Fruit fly (Drosophila melanogaster): ENCODE data around the gene CG32448.

Gene CG32448

DNA sequence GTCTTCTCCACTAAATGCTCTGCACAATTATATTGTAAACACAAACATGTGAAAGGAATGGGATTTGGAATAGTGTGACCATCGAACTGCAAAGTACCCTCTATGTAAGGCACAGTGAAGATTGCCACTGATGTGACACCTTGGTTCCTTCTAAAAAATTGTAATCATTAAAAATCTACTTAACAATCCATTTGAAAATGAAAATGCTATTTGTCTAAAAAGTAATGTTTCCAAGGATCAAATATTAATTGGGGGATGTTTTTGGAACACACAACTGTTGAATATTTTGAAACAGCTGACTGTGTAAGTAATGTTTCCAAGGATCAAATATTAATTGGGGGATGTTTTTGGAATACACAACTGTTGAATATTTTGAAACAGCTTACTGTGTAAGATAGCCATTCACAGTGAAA lies at the start of gene CG32448:
Gene CG32448 (minus strand): TSS at position 304 of the 413 bp plus-strand sequence.
- TF ChIP-seq CG8478 (optimal IDR thresholded peaks at IDR 0.05): no peak
- TF ChIP-seq Dll (optimal IDR thresholded peaks at IDR 0.05): no peak
- TF ChIP-seq psq (optimal IDR thresholded peaks at IDR 0.05): no peak
- TF ChIP-seq EcR (GFP tag; optimal IDR thresholded peaks at IDR 0.05): no peak
- no peak for TF ChIP-seq usp (GFP tag; optimal IDR thresholded peaks at IDR 0.05)
- no peak for TF ChIP-seq pan (optimal IDR thresholded peaks at IDR 0.05)

DNA sequence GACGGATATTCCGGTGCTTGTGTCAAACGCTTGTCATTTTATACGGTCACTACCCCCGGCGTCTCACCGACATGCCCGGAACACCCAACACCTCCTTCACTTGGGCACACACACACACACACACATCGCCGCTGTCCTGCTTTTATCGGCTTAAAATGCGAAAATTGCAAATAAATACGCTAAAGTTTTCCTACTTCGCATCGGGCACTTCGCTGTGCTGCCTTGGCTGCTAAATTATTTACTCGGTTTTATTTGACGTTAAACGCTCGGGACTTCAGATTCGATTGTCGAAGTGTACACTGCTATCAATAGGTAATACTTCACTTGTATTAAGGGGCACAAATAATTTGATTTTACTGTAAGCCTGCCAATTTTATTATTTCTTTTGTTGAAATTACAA lies 43.5 kb upstream of the CG32448 start:
- TF ChIP-seq Dll (optimal IDR thresholded peaks at IDR 0.05) (no peak), pan (optimal IDR thresholded peaks at IDR 0.05) (no peak), usp (GFP tag; optimal IDR thresholded peaks at IDR 0.05) (no peak), EcR (GFP tag; optimal IDR thresholded peaks at IDR 0.05) (no peak), psq (optimal IDR thresholded peaks at IDR 0.05) (no peak), CG8478 (optimal IDR thresholded peaks at IDR 0.05) (no peak)

DNA sequence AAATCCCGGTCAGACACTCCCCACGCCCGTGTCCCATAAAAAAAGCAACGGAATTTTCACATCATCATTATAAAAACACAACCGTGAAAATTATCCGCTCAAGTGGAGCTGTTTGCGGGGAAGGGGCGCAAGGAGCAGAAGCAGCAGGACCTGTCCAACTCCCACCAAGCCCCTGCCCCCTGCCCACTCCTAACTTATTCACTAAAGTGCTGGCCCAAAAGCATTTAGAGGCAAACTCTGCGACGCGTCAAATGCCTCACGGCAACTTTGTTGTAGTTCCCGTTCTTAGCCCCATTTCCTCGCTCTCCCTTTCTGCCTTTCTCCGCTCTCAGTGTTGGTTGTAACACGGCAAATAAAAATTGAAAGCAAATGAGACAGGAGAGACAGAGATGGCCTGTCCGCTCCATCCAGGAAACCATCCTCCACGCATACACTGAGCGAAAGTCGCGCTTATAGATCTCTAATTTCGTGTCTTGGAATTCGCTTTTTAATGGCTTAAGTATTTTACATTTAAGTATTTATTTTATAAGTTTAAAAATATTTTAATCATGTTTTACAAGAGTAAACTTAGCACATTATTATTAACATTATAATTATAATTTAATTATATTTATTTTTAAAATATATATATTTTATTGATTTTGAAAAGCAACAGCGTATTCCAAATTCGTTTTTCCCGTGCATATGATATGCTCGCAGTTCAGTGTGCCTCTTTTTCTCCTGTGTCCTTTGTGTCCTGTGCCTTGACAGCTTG lies 31.2 kb upstream of the CG32448 start:
- TF ChIP-seq psq (optimal IDR thresholded peaks at IDR 0.05) (no peak), CG8478 (optimal IDR thresholded peaks at IDR 0.05) (no peak), pan (optimal IDR thresholded peaks at IDR 0.05) (no peak), EcR (GFP tag; optimal IDR thresholded peaks at IDR 0.05) (no peak), Dll (optimal IDR thresholded peaks at IDR 0.05) (no peak), usp (GFP tag; optimal IDR thresholded peaks at IDR 0.05) (no peak)

DNA sequence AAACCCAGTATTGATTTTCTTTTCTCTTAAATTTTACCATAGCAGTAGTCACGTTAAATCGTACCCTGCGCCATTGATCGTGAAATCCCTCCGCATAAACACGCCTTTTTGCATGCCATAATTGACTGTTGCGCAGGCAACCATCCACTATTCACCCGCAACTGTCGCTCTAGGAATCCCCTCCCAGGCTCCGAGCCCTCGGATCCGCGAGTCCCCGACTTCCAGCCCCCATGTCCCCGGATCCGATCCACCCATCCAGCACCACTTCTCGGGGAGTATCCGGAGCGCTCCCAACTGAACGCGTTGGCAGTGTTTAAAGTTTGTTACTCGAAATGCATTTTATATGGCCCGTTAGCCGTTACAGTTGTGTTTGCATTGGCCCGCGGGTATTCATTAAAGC lies 20.0 kb upstream of the CG32448 start:
- no peak for TF ChIP-seq psq (optimal IDR thresholded peaks at IDR 0.05)

DNA sequence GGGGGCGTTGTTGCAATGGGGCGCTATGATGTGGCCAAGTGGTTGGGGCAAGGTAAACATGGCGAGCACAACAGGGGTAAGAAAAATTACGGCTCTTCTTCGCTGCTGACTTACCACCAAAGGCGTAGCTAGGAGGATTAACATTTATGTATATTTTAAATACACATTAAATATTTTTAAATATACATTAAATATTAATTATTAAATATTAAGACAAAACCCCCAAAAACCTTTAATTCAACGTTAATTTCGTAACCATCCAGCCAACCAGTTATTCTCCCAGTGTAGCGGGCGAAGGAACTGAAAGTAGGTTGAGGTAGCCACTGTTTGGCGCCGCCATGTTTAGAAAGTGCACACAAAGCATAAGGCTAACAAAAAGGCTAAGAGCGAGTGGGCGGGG lies 18.3 kb upstream of the CG32448 start:
- TF ChIP-seq EcR (GFP tag; optimal IDR thresholded peaks at IDR 0.05): no peak
- TF ChIP-seq CG8478 (optimal IDR thresholded peaks at IDR 0.05): no peak
- TF ChIP-seq usp (GFP tag; optimal IDR thresholded peaks at IDR 0.05): no peak
- TF ChIP-seq Dll (optimal IDR thresholded peaks at IDR 0.05): no peak
- no peak for TF ChIP-seq psq (optimal IDR thresholded peaks at IDR 0.05)
- TF ChIP-seq pan (optimal IDR thresholded peaks at IDR 0.05): no peak

DNA sequence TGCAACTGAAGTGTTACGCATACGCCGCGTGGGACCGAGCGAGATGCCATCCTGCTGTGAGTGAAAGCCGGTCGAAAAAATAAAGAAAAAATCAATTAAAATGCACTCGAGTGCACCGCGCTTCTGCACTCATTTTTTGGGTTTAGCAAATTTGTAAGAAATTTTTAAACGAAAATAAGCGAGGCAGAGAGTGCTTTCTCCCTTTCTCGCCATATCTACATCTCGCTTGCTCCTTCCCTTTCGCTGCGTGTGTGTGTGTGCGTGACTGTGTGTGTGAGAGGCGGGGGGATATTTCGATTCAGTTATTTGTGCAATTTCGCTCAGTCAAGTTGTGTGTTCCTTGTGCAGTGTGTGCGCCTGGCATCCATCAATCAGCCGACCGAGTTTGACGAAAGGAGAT lies 16.2 kb upstream of the CG32448 start, which contains the start of gene mub:
Gene mub (plus strand): TSS at position 301 of the 400 bp plus-strand sequence.
- TF ChIP-seq CG8478 (optimal IDR thresholded peaks at IDR 0.05) (no peak), Dll (optimal IDR thresholded peaks at IDR 0.05) (no peak), usp (GFP tag; optimal IDR thresholded peaks at IDR 0.05) (no peak), psq (optimal IDR thresholded peaks at IDR 0.05) (no peak), pan (optimal IDR thresholded peaks at IDR 0.05) (no peak), EcR (GFP tag; optimal IDR thresholded peaks at IDR 0.05) (no peak)

DNA sequence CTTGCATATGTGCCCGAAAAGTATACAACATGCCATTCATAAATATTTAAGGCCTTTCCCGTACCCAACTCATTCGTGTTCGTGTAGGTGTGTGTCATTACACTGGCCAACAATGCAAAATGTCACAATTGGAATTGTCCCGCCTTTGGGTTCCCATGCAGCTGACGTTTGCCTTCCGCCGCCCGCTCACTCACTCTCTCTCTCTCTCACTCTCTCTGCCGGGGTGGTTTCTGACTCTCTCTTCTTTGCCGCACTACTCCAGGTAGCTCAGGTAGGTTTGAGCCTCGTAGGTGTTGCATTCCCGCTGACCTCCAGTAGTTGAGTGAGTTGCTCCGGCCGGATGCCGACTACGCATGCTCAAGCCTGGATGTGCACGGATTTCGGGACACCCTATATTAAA lies 15.0 kb upstream of the CG32448 start:
- TF ChIP-seq Dll (optimal IDR thresholded peaks at IDR 0.05): no peak
- TF ChIP-seq psq (optimal IDR thresholded peaks at IDR 0.05): no peak
- no peak for TF ChIP-seq EcR (GFP tag; optimal IDR thresholded peaks at IDR 0.05)
- no peak for TF ChIP-seq pan (optimal IDR thresholded peaks at IDR 0.05)
- no peak for TF ChIP-seq usp (GFP tag; optimal IDR thresholded peaks at IDR 0.05)
- TF ChIP-seq CG8478 (optimal IDR thresholded peaks at IDR 0.05): no peak

DNA sequence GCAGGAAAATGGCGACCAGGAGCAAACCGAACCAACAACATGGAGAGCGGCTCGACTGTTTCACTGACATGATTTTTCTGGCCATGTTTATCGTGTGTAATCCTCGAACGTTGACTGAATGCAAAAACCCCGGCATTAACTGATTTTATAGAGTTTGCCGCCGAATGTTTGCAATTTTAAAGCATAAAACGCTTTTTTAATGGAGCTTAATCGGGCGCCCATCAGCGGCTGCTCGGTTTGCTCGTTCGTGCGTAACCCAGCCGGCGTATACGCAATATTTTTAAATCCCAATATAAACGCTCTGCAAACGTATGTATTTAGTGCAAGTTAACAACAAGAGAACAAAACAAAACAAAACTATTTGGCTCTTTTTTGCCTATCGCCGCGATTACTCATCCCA lies 14.0 kb upstream of the CG32448 start, which contains the start of gene CG14563:
Gene CG14563 (minus strand): TSS at position 101 of the 400 bp plus-strand sequence.
- TF ChIP-seq Dll (optimal IDR thresholded peaks at IDR 0.05) (no peak), EcR (GFP tag; optimal IDR thresholded peaks at IDR 0.05) (no peak), psq (optimal IDR thresholded peaks at IDR 0.05) (no peak)

DNA sequence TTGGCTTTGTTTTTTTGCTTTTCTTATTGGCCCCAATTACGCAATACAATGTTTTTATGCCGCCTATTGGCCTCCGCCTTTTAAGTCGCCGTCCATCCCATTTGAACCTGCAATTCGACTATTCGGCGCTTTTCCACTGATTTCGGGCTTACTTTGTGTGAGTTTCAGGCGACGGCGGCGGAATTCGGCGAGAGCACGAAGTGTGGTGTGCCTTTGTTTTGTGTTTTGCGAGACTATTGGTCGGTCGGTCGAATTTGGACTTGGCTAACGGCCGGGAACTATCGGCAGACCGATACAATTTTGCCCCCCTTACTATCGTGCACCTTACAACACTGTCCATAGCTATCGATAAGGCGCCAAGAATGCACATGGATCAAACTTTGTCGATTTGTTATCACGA lies 12.8 kb upstream of the CG32448 start, which contains the start of gene P5CDh1:
Gene P5CDh1 (minus strand): TSS at position 278 of the 400 bp plus-strand sequence.
- TF ChIP-seq usp (GFP tag; optimal IDR thresholded peaks at IDR 0.05) (no peak), Dll (optimal IDR thresholded peaks at IDR 0.05) (peak; percentile 36)

DNA sequence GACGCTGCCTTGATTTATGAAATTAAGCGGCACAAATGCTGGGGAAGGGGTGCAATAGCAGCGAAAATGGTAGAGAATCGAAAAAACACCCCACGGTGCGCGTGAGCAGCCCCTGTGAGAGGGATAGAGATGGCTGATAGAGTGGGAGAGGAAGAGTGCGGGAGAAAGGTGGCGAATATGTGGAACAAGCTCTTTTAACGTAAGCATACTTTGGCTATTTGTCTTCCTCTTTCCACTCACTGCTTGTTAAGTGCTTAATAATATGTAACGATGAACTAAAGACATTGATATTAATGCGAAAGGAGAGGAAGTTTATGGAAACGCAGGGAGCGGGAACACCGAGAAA lies 12.3 kb upstream of the CG32448 start:
- TF ChIP-seq CG8478 (optimal IDR thresholded peaks at IDR 0.05) (no peak), EcR (GFP tag; optimal IDR thresholded peaks at IDR 0.05) (no peak), pan (optimal IDR thresholded peaks at IDR 0.05) (no peak), Dll (optimal IDR thresholded peaks at IDR 0.05) (no peak), usp (GFP tag; optimal IDR thresholded peaks at IDR 0.05) (no peak), psq (optimal IDR thresholded peaks at IDR 0.05) (no peak)

DNA sequence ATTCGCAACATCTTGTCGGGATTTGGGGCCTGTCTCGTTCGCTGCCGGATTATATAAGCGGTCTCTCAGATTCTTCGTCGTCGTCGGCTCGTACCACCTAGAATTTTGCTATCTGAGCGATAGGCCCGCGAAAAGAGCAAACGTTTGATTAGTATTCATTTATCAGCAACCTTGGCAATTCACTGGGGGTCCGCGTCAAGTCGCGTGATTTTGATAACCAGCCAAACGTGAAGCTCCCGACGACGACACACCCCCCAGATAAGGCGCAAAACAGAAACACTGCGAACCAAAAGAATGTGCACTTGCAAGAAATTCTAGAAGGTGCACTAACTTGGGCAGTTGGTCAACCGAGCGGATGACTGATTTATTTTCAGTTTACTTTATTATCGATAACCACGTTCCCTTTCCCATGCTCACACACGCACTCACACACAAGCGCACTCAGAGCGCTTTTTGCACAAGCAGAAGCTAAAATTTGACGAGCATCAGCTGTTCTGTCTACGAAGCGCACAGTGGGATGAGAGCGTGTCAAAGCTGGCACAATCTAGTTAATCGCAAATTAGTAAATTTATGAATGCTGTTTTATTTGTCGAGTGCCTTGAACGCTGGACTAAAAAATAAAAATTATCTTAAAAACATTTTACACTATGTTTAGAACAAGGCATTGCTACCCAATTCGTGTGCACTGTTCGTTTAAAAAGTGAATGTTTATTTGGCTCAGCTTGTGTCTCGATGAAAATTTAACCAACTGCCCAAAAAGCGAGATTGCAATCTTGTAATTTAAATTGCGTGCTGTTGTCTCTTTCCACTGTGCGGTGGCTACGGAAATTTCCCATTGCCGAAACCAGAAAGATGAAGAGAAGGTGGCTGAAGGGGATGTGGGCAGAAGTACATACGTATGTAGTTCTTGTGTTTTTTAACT lies 11.7 kb upstream of the CG32448 start:
- TF ChIP-seq pan (optimal IDR thresholded peaks at IDR 0.05) (peak; percentile 2), CG8478 (optimal IDR thresholded peaks at IDR 0.05) (no peak)

DNA sequence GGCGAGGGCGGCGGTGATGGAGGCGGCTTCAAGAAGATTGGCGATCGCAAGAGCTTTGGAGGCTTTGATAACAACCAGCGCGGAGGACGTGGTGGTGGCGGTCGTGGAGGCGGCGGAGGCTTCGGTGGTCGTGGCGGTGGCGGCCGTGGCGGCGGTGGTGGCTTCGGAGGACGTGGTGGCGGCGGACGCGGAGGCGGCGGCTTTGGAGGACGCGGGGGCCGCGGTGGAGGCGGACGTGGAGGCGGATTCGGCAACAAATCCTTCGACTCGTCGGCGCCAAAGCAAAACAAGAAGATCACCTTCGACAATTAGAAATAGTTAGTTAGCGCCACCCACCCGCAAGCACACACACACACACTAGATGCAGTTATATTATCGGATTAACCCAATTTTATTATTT lies 7.3 kb upstream of the CG32448 start:
- no peak for TF ChIP-seq pan (optimal IDR thresholded peaks at IDR 0.05)
- no peak for TF ChIP-seq Dll (optimal IDR thresholded peaks at IDR 0.05)
- no peak for TF ChIP-seq CG8478 (optimal IDR thresholded peaks at IDR 0.05)
- TF ChIP-seq EcR (GFP tag; optimal IDR thresholded peaks at IDR 0.05): no peak
- no peak for TF ChIP-seq psq (optimal IDR thresholded peaks at IDR 0.05)
- no peak for TF ChIP-seq usp (GFP tag; optimal IDR thresholded peaks at IDR 0.05)

All from whole organism.